Worm (Caenorhabditis elegans) whole organism, L4/young adult: ENCODE results near the gene F59B10.5.

Experiments
- W03F9.2 ChIP-seq: fragments of 150-350 bp; optimal IDR thresholded peaks from 2 replicates; lab custom pipeline; 2014; ENCODE audit warnings: missing biosample characterization, missing genetic modification characterization
- dao-5 ChIP-seq: sonication (generic microtip); optimal IDR thresholded peaks from 2 replicates; lab custom pipeline; 2016; ENCODE audit warnings: missing genotype, missing genetic modification characterization, moderate library complexity, missing compliant biosample characterization
- him-1 ChIP-seq: sonication (generic microtip); optimal IDR thresholded peaks from 2 replicates; lab custom pipeline; 2016; ENCODE audit warnings: missing genotype, missing genetic modification reagents, missing genetic modification characterization, missing compliant biosample characterization

The F59B10.5 gene

DNA sequence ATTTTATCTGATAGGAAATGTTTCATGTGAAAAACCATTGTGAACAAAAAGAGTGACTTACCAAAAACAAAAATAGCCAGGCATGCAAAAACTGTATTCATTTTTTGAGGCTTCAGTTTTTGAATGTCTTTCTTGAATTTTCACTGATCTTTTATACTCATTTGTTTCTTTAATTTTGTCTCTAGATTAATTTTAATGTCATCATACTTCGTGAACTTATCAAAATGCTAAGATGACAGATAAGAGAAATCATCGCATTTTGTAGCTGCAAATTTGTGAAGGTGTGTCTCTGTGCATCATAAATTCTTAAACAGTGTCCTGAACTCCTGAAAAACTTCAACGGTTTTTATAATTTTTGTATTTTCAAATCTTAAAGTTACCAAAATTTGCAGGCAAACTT lies 47.4 kb downstream of the F59B10.5 start, which contains the start of gene clec-58:
Gene clec-58 (minus strand): TSS at position 101 of the 400 bp plus-strand sequence.
- TF ChIP-seq W03F9.2 (tag; lab: Kevin White, UChicago): no peak
- TF ChIP-seq dao-5 (tag; lab: Kevin White, UChicago): no peak
- no peak for TF ChIP-seq him-1 (tag; lab: Kevin White, UChicago)

DNA sequence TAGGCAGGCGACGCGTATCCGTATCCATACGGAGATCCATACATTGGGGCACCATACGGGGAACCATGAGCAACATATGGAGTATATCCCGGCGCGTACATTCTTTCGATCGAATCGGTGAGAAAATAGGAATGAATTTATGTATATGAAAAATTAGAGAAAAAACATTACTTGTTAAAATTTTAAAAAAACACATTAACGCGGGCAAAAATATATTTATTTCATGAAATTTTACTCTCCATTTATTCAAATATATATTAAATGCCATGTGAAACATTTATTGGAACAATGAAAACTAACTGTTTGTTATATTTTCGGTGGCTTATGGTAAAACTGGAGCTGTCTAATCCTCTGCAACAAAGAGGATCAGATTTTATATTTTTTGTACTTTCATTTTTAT lies 51.7 kb downstream of the F59B10.5 start, which contains the start of gene ZK666.2:
Gene ZK666.2 (minus strand): TSS at position 101 of the 400 bp plus-strand sequence.
- TF ChIP-seq him-1 (tag; lab: Kevin White, UChicago) (no peak), dao-5 (tag; lab: Kevin White, UChicago) (no peak), W03F9.2 (tag; lab: Kevin White, UChicago) (no peak)
